Worm (Caenorhabditis elegans) whole organism, late embryonic: ENCODE results near the gene skpo-2.

ENCODE experiments used
- ama-1 ChIP-seq: fragments of 150-350 bp; optimal IDR thresholded peaks from 2 replicates; lab custom pipeline; 2014
- ceh-34 ChIP-seq: sonication (generic microtip); optimal IDR thresholded peaks from 2 replicates; lab custom pipeline; 2016; ENCODE audit warnings: mild to moderate bottlenecking, missing genetic modification characterization, missing compliant biosample characterization
- dve-1 ChIP-seq: sonication (generic microtip); optimal IDR thresholded peaks from 2 replicates; lab custom pipeline; 2017; ENCODE audit warnings: antibody characterized with exemption, mild to moderate bottlenecking, missing genetic modification characterization, missing compliant biosample characterization
- lin-11 ChIP-seq: fragments of 200-800 bp; sonication (Bioruptor generic); optimal IDR thresholded peaks from 2 replicates; lab custom pipeline; 2018; ENCODE audit warnings: mild to moderate bottlenecking, missing genetic modification characterization, missing compliant biosample characterization
- pha-4 ChIP-seq: fragments of 150-350 bp; optimal IDR thresholded peaks from 2 replicates; lab custom pipeline; 2018; ENCODE audit warnings: missing biosample characterization, missing genetic modification reagents, missing genetic modification characterization
- unc-42 ChIP-seq: sonication (generic microtip); optimal IDR thresholded peaks from 2 replicates; lab custom pipeline; 2016; ENCODE audit warnings: missing genotype, missing genetic modification characterization, missing compliant biosample characterization
- ztf-16 ChIP-seq: sonication (generic microtip); optimal IDR thresholded peaks from 2 replicates; lab custom pipeline; 2017; ENCODE audit warnings: missing genetic modification characterization, missing compliant biosample characterization

- no peak for TF ChIP-seq ama-1 (lab: Kevin White, UChicago)
- TF ChIP-seq dve-1 (tag; lab: Kevin White, UChicago): no peak
- no peak for TF ChIP-seq ztf-16 (tag; lab: Kevin White, UChicago)
- no peak for TF ChIP-seq unc-42 (tag; lab: Kevin White, UChicago)
- no peak for TF ChIP-seq pha-4 (tag; lab: Kevin White, UChicago)
- no peak for TF ChIP-seq ceh-34 (tag; lab: Kevin White, UChicago)
- TF ChIP-seq lin-11 (tag; lab: Kevin White, UChicago): no peak
Observed at ce11 chrII:3445285-3445806, 9.0 kb upstream of the skpo-2 start, which contains the start of the genes C16C8.5 and C16C8.16.
